Worm (Caenorhabditis elegans) whole organism, L3 larva: ENCODE results near the gene chs-2.

Experiments
- R02D3.7 ChIP-seq: fragments of 150-350 bp; optimal IDR thresholded peaks from 2 replicates; lab custom pipeline; 2014; ENCODE audit warnings: missing biosample characterization, missing genetic modification characterization
- ama-1 ChIP-seq: fragments of 150-350 bp; optimal IDR thresholded peaks from 2 replicates; lab custom pipeline; 2018
- ceh-16 ChIP-seq: sonication (generic microtip); optimal IDR thresholded peaks from 2 replicates; lab custom pipeline; 2017; ENCODE audit warnings: missing biosample characterization, missing genetic modification characterization
- ceh-28 ChIP-seq: fragments of 150-350 bp; optimal IDR thresholded peaks from 2 replicates; lab custom pipeline; 2014; ENCODE audit warnings: missing biosample characterization, missing genetic modification reagents, missing genetic modification characterization
- ceh-82 ChIP-seq: fragments of 150-350 bp; optimal IDR thresholded peaks from 2 replicates; lab custom pipeline; 2014; ENCODE audit warnings: missing biosample characterization, missing genetic modification characterization
- egl-27 ChIP-seq: sonication (generic microtip); optimal IDR thresholded peaks from 4 replicates; lab custom pipeline; 2017; ENCODE audit warnings: missing biosample characterization, missing genetic modification reagents, missing genetic modification characterization
- egl-5 ChIP-seq: fragments of 150-350 bp; optimal IDR thresholded peaks from 2 replicates; lab custom pipeline; 2017; ENCODE audit warnings: missing biosample characterization, missing genetic modification reagents, missing genetic modification characterization, inconsistent platforms
- elt-1 ChIP-seq: fragments of 150-350 bp; optimal IDR thresholded peaks from 2 replicates; lab custom pipeline; 2014; ENCODE audit warnings: missing biosample characterization, missing genetic modification characterization
- elt-2 ChIP-seq: sonication (generic microtip); optimal IDR thresholded peaks from 2 replicates; lab custom pipeline; 2016; ENCODE audit warnings: missing genetic modification reagents, mild to moderate bottlenecking, missing genetic modification characterization, missing compliant biosample characterization
- eor-1 ChIP-seq, 2 experiments: fragments of 150-350 bp; optimal IDR thresholded peaks; 2 replicates each; lab custom pipeline; 2014 to 2018; ENCODE audit warnings: missing biosample characterization in 2 of 2, missing genetic modification characterization in 2 of 2
- fkh-2 ChIP-seq: fragments of 150-350 bp; optimal IDR thresholded peaks from 2 replicates; lab custom pipeline; 2014; ENCODE audit warnings: missing biosample characterization, missing genetic modification reagents, missing genetic modification characterization
- hmg-11 ChIP-seq: sonication (generic microtip); optimal IDR thresholded peaks from 2 replicates; lab custom pipeline; 2016; ENCODE audit warnings: missing genetic modification characterization, missing compliant biosample characterization
- jun-1 ChIP-seq: fragments of 150-350 bp; optimal IDR thresholded peaks from 2 replicates; lab custom pipeline; 2014; ENCODE audit warnings: missing biosample characterization, missing genetic modification reagents, missing genetic modification characterization
- lin-15B ChIP-seq: fragments of 150-350 bp; optimal IDR thresholded peaks from 2 replicates; lab custom pipeline; 2014; ENCODE audit warnings: missing biosample characterization, missing genetic modification characterization
- lin-39 ChIP-seq: fragments of 150-350 bp; optimal IDR thresholded peaks from 2 replicates; lab custom pipeline; 2018; ENCODE audit warnings: missing biosample characterization, missing genetic modification reagents, missing genetic modification characterization
- lsy-12 ChIP-seq: sonication (generic microtip); optimal IDR thresholded peaks from 2 replicates; lab custom pipeline; 2016; ENCODE audit warnings: mild to moderate bottlenecking, missing genetic modification characterization, missing compliant biosample characterization
- mdl-1 ChIP-seq: fragments of 150-350 bp; optimal IDR thresholded peaks from 2 replicates; lab custom pipeline; 2014; ENCODE audit warnings: missing biosample characterization, missing genetic modification characterization
- mml-1 ChIP-seq: fragments of 150-350 bp; sonication (generic microtip); optimal IDR thresholded peaks from 3 replicates; lab custom pipeline; 2014; ENCODE audit warnings: missing biosample characterization, missing genetic modification characterization
- nfya-1 ChIP-seq: sonication (generic microtip); optimal IDR thresholded peaks from 2 replicates; lab custom pipeline; 2017; ENCODE audit warnings: missing genetic modification characterization, mild to moderate bottlenecking, missing compliant biosample characterization, antibody characterized with exemption, moderate library complexity; ENCODE audit not compliant: insufficient read depth
- nhr-11 ChIP-seq: fragments of 150-350 bp; optimal IDR thresholded peaks from 2 replicates; lab custom pipeline; 2014; ENCODE audit warnings: missing biosample characterization, missing genetic modification characterization
- nhr-23 ChIP-seq: fragments of 150-350 bp; optimal IDR thresholded peaks from 2 replicates; lab custom pipeline; 2014; ENCODE audit warnings: missing biosample characterization, missing genetic modification reagents, missing genetic modification characterization
- nhr-237 ChIP-seq: fragments of 150-350 bp; optimal IDR thresholded peaks from 2 replicates; lab custom pipeline; 2014; ENCODE audit warnings: missing biosample characterization, missing genetic modification characterization
- nhr-25 ChIP-seq: sonication (generic microtip); optimal IDR thresholded peaks from 2 replicates; lab custom pipeline; 2017; ENCODE audit warnings: missing biosample characterization, missing genetic modification characterization
- nhr-28 ChIP-seq: fragments of 150-350 bp; optimal IDR thresholded peaks from 2 replicates; lab custom pipeline; 2014; ENCODE audit warnings: missing biosample characterization, missing genetic modification characterization
- nhr-43 ChIP-seq: sonication (generic microtip); optimal IDR thresholded peaks from 2 replicates; lab custom pipeline; 2016; ENCODE audit warnings: mild to moderate bottlenecking, missing genetic modification characterization, missing compliant biosample characterization; ENCODE audit not compliant: poor library complexity, severe bottlenecking
- nhr-67 ChIP-seq: fragments of 150-350 bp; optimal IDR thresholded peaks from 2 replicates; lab custom pipeline; 2014; ENCODE audit warnings: missing biosample characterization, missing genetic modification characterization
- nhr-77 ChIP-seq: fragments of 150-350 bp; optimal IDR thresholded peaks from 2 replicates; lab custom pipeline; 2014; ENCODE audit warnings: missing biosample characterization, missing genetic modification characterization
- pha-4 ChIP-seq: fragments of 150-350 bp; optimal IDR thresholded peaks from 2 replicates; lab custom pipeline; 2014; ENCODE audit warnings: missing biosample characterization, missing genetic modification reagents, missing genetic modification characterization
- pqm-1 ChIP-seq: fragments of 150-350 bp; optimal IDR thresholded peaks from 2 replicates; lab custom pipeline; 2017; ENCODE audit warnings: missing biosample characterization, missing genetic modification characterization, inconsistent platforms
- skn-1 ChIP-seq: fragments of 150-350 bp; optimal IDR thresholded peaks from 2 replicates; lab custom pipeline; 2014; ENCODE audit warnings: missing biosample characterization, missing genetic modification characterization
- snpc-4 ChIP-seq: fragments of 150-350 bp; optimal IDR thresholded peaks from 2 replicates; lab custom pipeline; 2014; ENCODE audit warnings: missing biosample characterization, missing genetic modification characterization
- tbx-2 ChIP-seq: sonication (generic microtip); optimal IDR thresholded peaks from 2 replicates; lab custom pipeline; 2016; ENCODE audit warnings: mild to moderate bottlenecking, missing genetic modification characterization, missing compliant biosample characterization
- unc-39 ChIP-seq: sonication (generic microtip); optimal IDR thresholded peaks from 4 replicates; lab custom pipeline; 2017; ENCODE audit warnings: missing biosample characterization, missing genetic modification characterization
- unc-62 ChIP-seq: fragments of 150-350 bp; sonication (generic microtip); optimal IDR thresholded peaks from 4 replicates; lab custom pipeline; 2014; ENCODE audit warnings: missing biosample characterization, missing genetic modification reagents, missing genetic modification characterization
- zag-1 ChIP-seq: fragments of 150-350 bp; optimal IDR thresholded peaks from 2 replicates; lab custom pipeline; 2014; ENCODE audit warnings: missing biosample characterization, missing genetic modification characterization
- ztf-11 ChIP-seq: fragments of 150-350 bp; optimal IDR thresholded peaks from 2 replicates; lab custom pipeline; 2014; ENCODE audit warnings: missing biosample characterization, missing genetic modification characterization
- ztf-4 ChIP-seq: fragments of 150-350 bp; optimal IDR thresholded peaks from 2 replicates; lab custom pipeline; 2014; ENCODE audit warnings: missing biosample characterization, missing genetic modification characterization

Gene chs-2

ce11 chrII:221212-221611, 24.4 kb downstream of the chs-2 start:
- peak; percentile 47 for TF ChIP-seq pha-4 (tag; lab: Kevin White, UChicago)
- TF ChIP-seq jun-1 (tag; lab: Kevin White, UChicago) = peak; percentile 81
- TF ChIP-seq lin-39 (tag; lab: Kevin White, UChicago) = peak; percentile 95
- TF ChIP-seq zag-1 = no peak
- TF ChIP-seq eor-1 (tag; optimal IDR thresholded peaks at IDR 0.05; lab: Kevin White, UChicago) = no peak
- peak; percentile 64 for TF ChIP-seq unc-62 (GFP tag; lab: Kevin White, UChicago)
- TF ChIP-seq hmg-11 (tag; lab: Kevin White, UChicago) = peak; percentile 85
- TF ChIP-seq pqm-1 (tag; lab: Kevin White, UChicago) = peak; percentile 46
- TF ChIP-seq ceh-28 = peak; percentile 75
- peak; percentile 71 for TF ChIP-seq lin-15B (tag; lab: Kevin White, UChicago)
- TF ChIP-seq lsy-12 = peak; percentile 34
- TF ChIP-seq mdl-1 (tag; lab: Kevin White, UChicago) = peak; percentile 40
- peak; percentile 37 for TF ChIP-seq skn-1 (tag; lab: Kevin White, UChicago)
- peak; percentile 81 for TF ChIP-seq nhr-23 (tag; lab: Kevin White, UChicago)
- TF ChIP-seq ama-1 (lab: Kevin White, UChicago) = peak; percentile 41
- no peak for TF ChIP-seq nhr-237 (tag; lab: Kevin White, UChicago)
- TF ChIP-seq nhr-11 (tag; lab: Kevin White, UChicago) = no peak
- TF ChIP-seq elt-1 (tag; lab: Kevin White, UChicago) = peak; percentile 66
- TF ChIP-seq ztf-11 (tag; lab: Kevin White, UChicago) = no peak
- TF ChIP-seq nhr-25 (tag; lab: Kevin White, UChicago) = peak; percentile 96
- TF ChIP-seq nfya-1 (tag; lab: Kevin White, UChicago) = peak; percentile 86
- peak; percentile 3 for TF ChIP-seq R02D3.7 (tag; lab: Kevin White, UChicago)
- TF ChIP-seq elt-2 = peak; percentile 56
- peak; percentile 37 for TF ChIP-seq snpc-4 (tag; lab: Kevin White, UChicago)
- peak; percentile 58 for TF ChIP-seq tbx-2
- peak; percentile 15 for TF ChIP-seq egl-5 (tag; lab: Kevin White, UChicago)

DNA sequence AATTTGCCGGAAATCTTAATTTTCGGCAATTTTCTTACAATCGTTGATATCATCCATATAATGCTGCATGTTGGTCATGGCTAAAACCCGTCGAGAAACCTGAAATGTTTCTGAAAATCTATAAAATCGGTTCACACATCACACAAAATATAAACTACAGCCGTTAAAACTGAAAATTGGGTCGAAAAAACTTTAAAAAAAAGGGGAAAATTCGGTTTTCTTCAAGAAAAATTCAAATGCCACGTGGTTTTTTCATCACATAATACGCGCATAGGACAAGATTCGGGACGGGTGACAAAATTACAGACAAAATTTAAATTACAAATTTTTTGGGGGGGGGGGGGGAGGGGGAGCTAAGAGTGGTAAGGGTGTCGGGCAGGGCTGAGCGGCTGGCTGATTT, 35.9 kb downstream of the chs-2 start, which contains the start of gene Y43H11AL.1:
TSS of gene Y43H11AL.1 (minus strand) at position 101 of the 400 bp plus-strand sequence.
- no peak for TF ChIP-seq nfya-1 (tag; lab: Kevin White, UChicago)

DNA sequence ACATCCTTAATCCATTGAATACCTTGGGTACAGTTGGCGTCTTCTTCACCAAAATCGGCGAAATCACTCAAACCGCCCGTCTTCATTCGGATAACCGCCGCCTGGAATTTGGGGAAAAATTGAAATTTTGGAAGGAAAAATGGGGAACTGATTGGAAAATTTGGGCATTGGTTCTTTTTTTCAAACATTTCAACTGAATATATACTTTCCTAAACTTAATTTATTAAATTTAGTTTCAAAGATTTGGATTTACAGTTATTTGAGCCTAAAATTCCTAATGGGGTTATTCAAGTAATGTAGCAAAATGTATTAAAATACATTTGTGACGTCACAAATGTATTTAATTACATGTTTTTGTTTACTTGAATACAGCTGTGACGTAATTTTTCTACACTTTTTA, 40.9 kb downstream of the chs-2 start, which contains the start of gene laat-1:
TSS of gene laat-1 (minus strand) at position 101 of the 400 bp plus-strand sequence.
- TF ChIP-seq unc-39 (tag; lab: Kevin White, UChicago) (no peak), lin-39 (tag; lab: Kevin White, UChicago) (no peak), R02D3.7 (tag; lab: Kevin White, UChicago) (no peak), ceh-16 (tag; lab: Kevin White, UChicago) (no peak), ceh-28 (no peak), fkh-2 (tag; lab: Kevin White, UChicago) (no peak), ztf-4 (tag; lab: Kevin White, UChicago) (no peak), pha-4 (tag; lab: Kevin White, UChicago) (no peak), nhr-28 (tag; lab: Kevin White, UChicago) (no peak), nhr-43 (no peak), mml-1 (no peak)

ce11 chrII:240043-240442, 43.3 kb downstream of the chs-2 start:
- peak; percentile 75 for TF ChIP-seq skn-1 (tag; lab: Kevin White, UChicago)
- no peak for TF ChIP-seq nhr-67
- peak; percentile 92 for TF ChIP-seq elt-2
- peak; percentile 100 for TF ChIP-seq pqm-1 (tag; lab: Kevin White, UChicago)
- TF ChIP-seq snpc-4 (tag; lab: Kevin White, UChicago) = no peak

DNA sequence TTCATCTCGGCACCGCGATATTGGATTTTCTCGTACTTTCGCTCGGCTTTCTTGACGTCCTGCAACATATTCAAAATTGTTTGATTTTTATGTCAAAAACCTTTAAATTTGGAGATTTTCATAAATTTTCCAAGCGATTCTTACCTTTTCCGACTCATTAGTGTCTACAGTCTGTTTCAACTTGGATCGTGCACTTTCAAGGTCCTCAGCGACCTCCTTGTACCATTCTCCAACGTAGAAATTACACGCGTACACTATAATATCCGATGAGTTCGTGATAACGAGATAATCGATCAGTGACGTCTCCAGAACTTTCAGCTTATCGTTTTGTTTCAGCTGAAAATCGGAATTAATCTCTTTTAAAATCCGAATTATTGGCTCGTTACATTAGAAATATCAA, 51.0 kb downstream of the chs-2 start:
- TF ChIP-seq egl-27 (tag; lab: Kevin White, UChicago) = no peak
- no peak for TF ChIP-seq tbx-2
- no peak for TF ChIP-seq ztf-11 (tag; lab: Kevin White, UChicago)
- no peak for TF ChIP-seq egl-5 (tag; lab: Kevin White, UChicago)
- no peak for TF ChIP-seq skn-1 (tag; lab: Kevin White, UChicago)
- no peak for TF ChIP-seq fkh-2 (tag; lab: Kevin White, UChicago)
- TF ChIP-seq ceh-82 (tag; lab: Kevin White, UChicago) = no peak
- no peak for TF ChIP-seq nhr-237 (tag; lab: Kevin White, UChicago)
- no peak for TF ChIP-seq pha-4 (tag; lab: Kevin White, UChicago)
- no peak for TF ChIP-seq nhr-77 (tag; lab: Kevin White, UChicago)
- no peak for TF ChIP-seq nhr-11 (tag; lab: Kevin White, UChicago)
- TF ChIP-seq snpc-4 (tag; lab: Kevin White, UChicago) = no peak
